Worm (Caenorhabditis elegans): ENCODE results near the gene pals-38.

- no peak for TF ChIP-seq nfya-1 (tag; optimal IDR thresholded peaks at IDR 0.05; ENCODE audit: insufficient read depth)
- no peak for TF ChIP-seq unc-62 (GFP tag; optimal IDR thresholded peaks at IDR 0.05)
- TF ChIP-seq tbx-2 (tag; optimal IDR thresholded peaks at IDR 0.05), result no peak
- no peak for TF ChIP-seq snpc-4 (tag; optimal IDR thresholded peaks at IDR 0.05)
Observed at ce11 chrV:12494522-12494921, 47.7 kb upstream of the pals-38 start, which contains the start of gene mrps-11.

Measured in whole organism, L3 larva.